Fruit fly (Drosophila melanogaster) whole organism, wandering third instar larva: ENCODE measurements around the gene CG7386.
"Not testable (repeated sequence)": the region's sequence is repeated elsewhere in the genome, so short reads cannot be mapped to it uniquely, and the experiment has no call there.

ENCODE experiments used
- Dif ChIP-seq: fragments of 200-275, 200-300 bp; sonication (Bioruptor generic); optimal IDR thresholded peaks from 2 replicates; lab custom pipeline; 2018; ENCODE audit warnings: missing biosample characterization, missing genetic modification characterization; ENCODE audit not compliant: partially characterized antibody
- Sp1 ChIP-seq: fragments of 200-800 bp; sonication (Bioruptor generic); optimal IDR thresholded peaks from 3 replicates; lab custom pipeline; 2019; ENCODE audit warnings: missing biosample characterization, mild to moderate bottlenecking, missing genetic modification characterization, moderate library complexity
- dmrt93B ChIP-seq: fragments of 200-800 bp; sonication (Bioruptor generic); optimal IDR thresholded peaks from 2 replicates; lab custom pipeline; 2018; ENCODE audit warnings: missing biosample characterization, mild to moderate bottlenecking, missing genetic modification characterization
- foxo ChIP-seq, 2 experiments: fragments of 200-800 bp; sonication (Bioruptor generic); optimal IDR thresholded peaks; 2 replicates in 1 of 2; 3 replicates in 1 of 2; lab custom pipeline; 2016 to 2017; ENCODE audit warnings: missing biosample characterization in 2 of 2, missing genetic modification characterization in 2 of 2

DNA sequence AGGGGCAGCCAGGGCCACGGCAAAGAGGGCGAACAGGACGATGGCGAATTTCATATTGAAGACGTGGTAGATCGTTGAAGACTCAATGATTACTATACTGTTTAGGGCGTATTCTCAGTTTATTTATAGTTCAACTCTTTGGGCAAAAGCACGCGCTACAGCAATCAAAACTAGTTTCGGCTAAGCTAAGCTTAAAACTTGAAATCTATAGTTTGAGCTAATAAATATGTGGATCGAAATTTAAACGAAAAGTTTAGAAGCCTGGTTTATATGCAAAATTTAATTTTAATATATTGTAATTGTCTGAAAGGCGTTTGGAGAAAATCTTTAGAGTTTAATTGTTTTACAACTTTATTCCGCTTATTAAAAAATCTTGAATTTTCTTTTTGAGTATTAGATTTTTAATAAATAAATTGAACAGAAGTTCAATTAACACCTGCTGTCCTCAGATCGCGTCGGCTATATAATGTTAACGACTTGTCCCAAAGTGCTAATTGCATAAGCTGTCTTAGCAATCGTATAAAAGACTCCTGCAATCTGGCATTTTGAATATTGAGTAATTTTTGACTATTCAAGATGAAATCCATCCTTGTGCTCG lies 38.7 kb upstream of the CG7386 start, which contains the start of the genes Cpr65Ax2 and Lcp65Aa:
- not testable (repeated sequence) for TF ChIP-seq dmrt93B (GFP tag; lab: Kevin White, UChicago); foxo (GFP tag; optimal IDR thresholded peaks at IDR 0.05; lab: Kevin White, UChicago); Sp1; Dif (GFP tag; lab: Kevin White, UChicago)
